Worm (Caenorhabditis elegans) whole organism, late embryonic: ENCODE results near the gene acl-13.

Experiments
- ceh-31 ChIP-seq: sonication (generic microtip); optimal IDR thresholded peaks from 2 replicates; lab custom pipeline; 2016; ENCODE audit warnings: missing genetic modification characterization, missing compliant biosample characterization
- pqm-1 ChIP-seq: sonication (generic microtip); optimal IDR thresholded peaks from 2 replicates; lab custom pipeline; 2016; ENCODE audit warnings: missing genetic modification characterization, missing compliant biosample characterization
- sox-4 ChIP-seq: sonication (generic microtip); optimal IDR thresholded peaks from 2 replicates; lab custom pipeline; 2017; ENCODE audit warnings: mild to moderate bottlenecking, missing genetic modification characterization, inconsistent platforms, missing compliant biosample characterization

ce11 chrIV:12371879-12372278 is 38.4 kb upstream of the acl-13 start, which contains the start of gene wdr-46:
- TF ChIP-seq ceh-31: peak; percentile 38
- no peak for TF ChIP-seq sox-4 (tag; lab: Kevin White, UChicago)
- TF ChIP-seq pqm-1: no peak
